Fruit fly (Drosophila melanogaster): ENCODE results near the gene I-2.
A peak's percentile ranks its signal among the peaks of the same experiment; 100 is the strongest.

- TF ChIP-seq esn (GFP tag; optimal IDR thresholded peaks at IDR 0.05) (peak; percentile 97), acj6 (GFP tag; optimal IDR thresholded peaks at IDR 0.05) (peak; percentile 94), ss (GFP tag; optimal IDR thresholded peaks at IDR 0.05) (peak; percentile 79 to 89), vri (GFP tag; optimal IDR thresholded peaks at IDR 0.05) (peak; percentile 89), lz (GFP tag; optimal IDR thresholded peaks at IDR 0.05) (peak; percentile 96), CG31627 (GFP tag; optimal IDR thresholded peaks at IDR 0.05) (peak; percentile 95)
Measured at dm6 chr3L:9855784-9856426, 19.3 kb upstream of the I-2 start.
